Worm (Caenorhabditis elegans): Measurements from ENCODE around the gene C49C8.6.
A peak's percentile ranks its signal among the peaks of the same experiment; 100 is the strongest.

C49C8.6 gene

ce11 chrIV:8665778-8666177 is 7.8 kb upstream of the C49C8.6 start:
- TF ChIP-seq rnt-1 (tag; optimal IDR thresholded peaks at IDR 0.05) (no peak), C38D4.7 (GFP tag; optimal IDR thresholded peaks at IDR 0.05) (no peak), fkh-10 (GFP tag; optimal IDR thresholded peaks at IDR 0.05) (no peak), nfya-1 (tag; optimal IDR thresholded peaks at IDR 0.05) (no peak), dve-1 (tag; optimal IDR thresholded peaks at IDR 0.05) (no peak), pros-1 (tag; optimal IDR thresholded peaks at IDR 0.05) (no peak), unc-3 (GFP tag; conservative IDR thresholded peaks at IDR 0.05) (no peak), unc-3 (tag; optimal IDR thresholded peaks at IDR 0.05) (no peak), fkh-6 (tag; optimal IDR thresholded peaks at IDR 0.05) (no peak), ceh-14 (tag; optimal IDR thresholded peaks at IDR 0.05) (no peak), lim-6 (tag; optimal IDR thresholded peaks at IDR 0.05) (no peak), lin-11 (tag; optimal IDR thresholded peaks at IDR 0.05) (no peak), unc-55 (GFP tag; optimal IDR thresholded peaks at IDR 0.05) (no peak), ceh-31 (tag; optimal IDR thresholded peaks at IDR 0.05) (no peak), nhr-11 (tag; optimal IDR thresholded peaks at IDR 0.05) (no peak), eyg-1 (tag; optimal IDR thresholded peaks at IDR 0.05) (no peak), C08G9.2 (tag; optimal IDR thresholded peaks at IDR 0.05) (no peak), unc-42 (tag; optimal IDR thresholded peaks at IDR 0.05) (no peak), madf-2 (tag; optimal IDR thresholded peaks at IDR 0.05) (no peak), ceh-34 (tag; optimal IDR thresholded peaks at IDR 0.05) (no peak)

- TF ChIP-seq sox-2 (GFP tag; IDR thresholded peaks at IDR 0.05) (no peak), eyg-1 (tag; optimal IDR thresholded peaks at IDR 0.05) (no peak), hlh-30 (tag; optimal IDR thresholded peaks at IDR 0.05; ENCODE audit: insufficient read depth) (peak; percentile 6), pqm-1 (tag; optimal IDR thresholded peaks at IDR 0.05) (no peak)
Measured at ce11 chrIV:8654115-8654628, 3.9 kb downstream of the C49C8.6 start, which contains the start of gene C49C8.1. C49C8.1 (plus strand) TSS chrIV:8654578.

DNA sequence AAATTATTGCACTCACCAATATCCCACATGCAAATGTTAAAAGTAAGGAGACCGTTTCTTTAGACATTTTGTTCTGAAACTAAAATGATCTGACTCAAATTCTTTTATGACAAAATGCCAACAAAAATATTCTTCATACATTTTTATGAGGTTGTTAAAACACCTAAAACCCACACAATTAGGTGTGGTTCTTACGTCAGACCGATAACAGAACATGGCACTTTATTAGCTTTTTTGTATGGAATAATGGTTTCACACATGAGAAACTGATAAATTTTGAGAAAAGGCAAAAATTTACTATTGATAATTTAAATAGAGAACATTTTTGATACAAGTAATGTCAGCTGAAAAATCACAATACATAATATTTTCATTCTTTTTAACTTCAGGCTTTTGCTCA is 4.4 kb downstream of the C49C8.6 start, which contains the start of gene C49C8.5:
TSS of gene C49C8.5 (minus strand) at position 73 of the 400 bp plus-strand sequence.
- TF ChIP-seq syd-9 (tag; optimal IDR thresholded peaks at IDR 0.05), result no peak
- no peak for TF ChIP-seq pag-3 (tag; optimal IDR thresholded peaks at IDR 0.05; ENCODE audit: borderline replicate concordance)
- TF ChIP-seq gmeb-2 (tag; optimal IDR thresholded peaks at IDR 0.05), result no peak
- TF ChIP-seq K02D7.2 (tag; optimal IDR thresholded peaks at IDR 0.05), result no peak
- no peak for TF ChIP-seq elt-4 (tag; optimal IDR thresholded peaks at IDR 0.05)
- TF ChIP-seq zip-5 (tag; optimal IDR thresholded peaks at IDR 0.05), result no peak
- TF ChIP-seq pat-9 (tag; optimal IDR thresholded peaks at IDR 0.05), result no peak
- no peak for TF ChIP-seq eyg-1 (tag; optimal IDR thresholded peaks at IDR 0.05)
- TF ChIP-seq T23F11.4 (GFP tag; optimal IDR thresholded peaks at IDR 0.05), result no peak
- TF ChIP-seq ceh-30 (tag; optimal IDR thresholded peaks at IDR 0.05), result no peak
- no peak for TF ChIP-seq pax-1 (tag; optimal IDR thresholded peaks at IDR 0.05)

DNA sequence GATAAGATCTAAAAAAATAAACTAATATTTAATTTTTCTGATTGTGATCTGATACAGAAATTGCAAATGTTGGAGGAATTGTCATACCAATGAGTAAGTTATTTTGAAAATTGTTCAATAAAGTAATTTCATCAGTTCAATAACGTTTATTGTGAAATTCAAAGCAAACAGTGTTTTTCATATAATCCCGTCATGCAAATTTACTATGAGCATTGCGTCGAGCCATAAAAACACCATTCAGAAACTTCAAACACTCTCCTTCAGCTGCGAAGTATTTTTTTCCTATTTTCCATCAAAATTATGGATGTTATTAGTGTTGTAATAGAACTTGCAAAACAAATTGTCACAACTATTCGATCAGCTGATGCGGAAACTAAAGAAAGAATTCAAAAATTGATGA is 6.2 kb downstream of the C49C8.6 start, which contains the start of gene C49C8.8:
TSS of gene C49C8.8 (plus strand) at position 301 of the 400 bp plus-strand sequence.
- TF ChIP-seq gmeb-2 (tag; optimal IDR thresholded peaks at IDR 0.05) (no peak), hlh-15 (tag; optimal IDR thresholded peaks at IDR 0.05) (no peak), ahr-1 (tag; optimal IDR thresholded peaks at IDR 0.05) (no peak), ceh-9 (tag; optimal IDR thresholded peaks at IDR 0.05) (no peak), pax-1 (tag; optimal IDR thresholded peaks at IDR 0.05) (no peak), elt-4 (tag; optimal IDR thresholded peaks at IDR 0.05) (no peak), ceh-31 (tag; optimal IDR thresholded peaks at IDR 0.05) (no peak), hlh-13 (GFP tag; optimal IDR thresholded peaks at IDR 0.05) (no peak), rnt-1 (tag; optimal IDR thresholded peaks at IDR 0.05) (no peak), K09A11.1 (tag; optimal IDR thresholded peaks at IDR 0.05; ENCODE audit: insufficient read depth) (no peak), unc-86 (tag; optimal IDR thresholded peaks at IDR 0.05) (no peak), unc-3 (GFP tag; conservative IDR thresholded peaks at IDR 0.05) (no peak), unc-3 (tag; optimal IDR thresholded peaks at IDR 0.05) (no peak), sdc-2 (tag; optimal IDR thresholded peaks at IDR 0.05) (no peak), npax-4 (tag; optimal IDR thresholded peaks at IDR 0.05) (no peak), pat-9 (tag; optimal IDR thresholded peaks at IDR 0.05) (no peak), hlh-30 (tag; optimal IDR thresholded peaks at IDR 0.05; ENCODE audit: insufficient read depth) (no peak), ceh-48 (tag; optimal IDR thresholded peaks at IDR 0.05) (no peak)

Measured in whole organism, late embryonic.